Worm (Caenorhabditis elegans) whole organism, L1 larva: ENCODE results near the gene Y54F10BM.23.

Experiments used
- efl-1 ChIP-seq, 4 experiments: fragments of 150-350 bp; optimal IDR thresholded peaks in 3 of 4; peaks in 1 of 4; 1 replicate in 1 of 4; 2 replicates in 3 of 4; lab custom pipeline; 2014; ENCODE audit warnings: missing biosample characterization in 2 of 4, missing genetic modification characterization in 2 of 4, missing genetic modification reagents in 2 of 4
- fos-1 ChIP-seq: fragments of 150-350 bp; optimal IDR thresholded peaks from 2 replicates; lab custom pipeline; 2014; ENCODE audit warnings: missing biosample characterization, missing genetic modification characterization
- nhr-28 ChIP-seq: fragments of 150-350 bp; optimal IDR thresholded peaks from 2 replicates; lab custom pipeline; 2014; ENCODE audit warnings: missing biosample characterization, missing genetic modification characterization
- unc-62 ChIP-seq: fragments of 150-350 bp; optimal IDR thresholded peaks from 2 replicates; lab custom pipeline; 2014; ENCODE audit warnings: missing biosample characterization, missing genetic modification reagents, missing genetic modification characterization
- ztf-11 ChIP-seq, 2 experiments: sonication (generic microtip); optimal IDR thresholded peaks; 2 replicates each; lab custom pipeline; 2016 to 2017; ENCODE audit warnings: missing genetic modification characterization in 2 of 2, missing biosample characterization in 1 of 2, missing compliant biosample characterization in 1 of 2

DNA sequence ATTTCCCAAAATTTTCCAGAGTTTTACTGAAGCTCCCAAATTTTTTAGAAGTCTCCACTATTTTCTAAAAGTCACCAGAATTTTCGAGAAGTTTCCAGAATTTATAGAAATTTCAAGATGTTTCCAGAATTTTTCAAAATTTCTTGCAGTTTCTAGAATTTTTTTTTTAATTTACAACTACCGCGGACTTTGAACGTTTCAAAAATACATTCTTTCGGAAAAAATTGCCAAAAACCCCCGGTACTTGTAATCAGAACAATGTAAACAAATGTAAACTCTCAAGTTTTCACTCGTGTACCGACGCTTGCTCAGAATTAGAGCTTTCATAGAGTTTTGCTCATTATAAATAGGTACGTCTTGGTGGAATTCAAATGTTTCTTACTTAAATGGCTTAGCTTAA lies 6.6 kb downstream of the Y54F10BM.23 start, which contains the start of gene fbxa-39:
- no peak for TF ChIP-seq unc-62 (GFP tag; lab: Kevin White, UChicago)
- TF ChIP-seq ztf-11 (tag; optimal IDR thresholded peaks at IDR 0.05; lab: Kevin White, UChicago): no peak
- no peak for TF ChIP-seq efl-1 (optimal IDR thresholded peaks at IDR 0.05; lab: Kevin White, UChicago)
- TF ChIP-seq efl-1 (GFP tag; optimal IDR thresholded peaks at IDR 0.05 in 1 of 2; lab: Kevin White, UChicago): no peak
- no peak for TF ChIP-seq fos-1 (tag; lab: Kevin White, UChicago)
- TF ChIP-seq nhr-28 (tag; lab: Kevin White, UChicago): no peak
